Fruit fly (Drosophila melanogaster): ENCODE data around the gene M6.

The M6 gene

DNA sequence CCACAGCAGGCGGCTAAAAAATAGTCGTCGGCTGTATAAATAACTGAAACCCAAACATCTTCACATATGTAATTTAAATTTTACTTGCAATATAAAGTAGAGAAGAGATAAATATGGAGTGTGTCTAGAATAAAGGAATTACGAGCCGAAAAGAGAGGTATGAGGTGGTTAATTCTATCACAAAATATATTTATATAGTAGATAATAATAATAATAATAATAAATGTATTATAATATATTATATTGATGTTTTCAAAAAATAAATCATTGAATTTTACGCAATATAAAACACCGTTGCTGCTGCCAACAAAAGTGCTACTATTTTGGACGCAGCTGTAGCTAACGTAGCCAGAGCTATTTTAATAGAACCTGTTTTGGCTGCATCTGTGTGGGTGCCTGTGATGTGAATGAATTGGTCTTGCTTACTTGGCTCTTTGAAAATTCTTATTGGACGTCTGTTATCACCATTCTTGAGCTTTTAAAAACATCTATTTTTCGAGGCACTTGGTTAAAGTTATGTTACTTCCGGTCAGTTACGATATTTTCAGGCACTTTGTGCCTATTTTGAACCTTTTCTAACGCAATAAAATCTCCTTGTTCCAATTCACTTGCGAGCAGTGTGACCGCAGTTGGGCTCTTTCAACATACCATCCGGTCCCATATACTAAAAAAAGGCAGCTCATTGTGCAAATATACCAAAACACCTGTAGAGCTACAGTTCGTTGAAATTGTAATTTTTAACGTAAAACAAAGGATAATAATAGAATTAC lies 10.6 kb upstream of the M6 start, which contains the start of gene Hr78:
Gene Hr78, minus strand, starts transcription at position 630 of the 770 bp plus-strand sequence.
- TF ChIP-seq noc (tag; optimal IDR thresholded peaks at IDR 0.05): peak; percentile 87

DNA sequence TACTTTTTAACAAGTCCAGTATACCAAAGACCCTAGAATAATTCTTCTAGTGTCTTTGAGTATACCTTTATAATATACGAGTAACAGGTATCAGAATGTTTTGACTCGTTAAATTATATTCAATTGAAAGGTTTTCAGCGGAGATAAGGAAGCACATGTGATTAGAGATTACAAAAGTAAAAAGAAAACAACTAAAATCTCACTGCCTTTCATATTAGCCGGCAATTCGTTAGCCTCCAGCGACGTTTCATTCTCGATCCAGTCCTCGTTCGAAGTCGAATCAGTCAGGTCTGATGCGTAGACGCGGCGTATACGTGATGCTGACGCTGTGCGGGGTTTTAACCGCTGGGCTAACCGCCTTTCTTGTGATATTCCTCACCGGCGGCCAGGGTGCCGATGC lies 6.5 kb upstream of the M6 start, which contains the start of gene Est-Q:
Gene Est-Q, plus strand, starts transcription at position 250 of the 400 bp plus-strand sequence.
- TF ChIP-seq noc (tag; optimal IDR thresholded peaks at IDR 0.05): no peak

DNA sequence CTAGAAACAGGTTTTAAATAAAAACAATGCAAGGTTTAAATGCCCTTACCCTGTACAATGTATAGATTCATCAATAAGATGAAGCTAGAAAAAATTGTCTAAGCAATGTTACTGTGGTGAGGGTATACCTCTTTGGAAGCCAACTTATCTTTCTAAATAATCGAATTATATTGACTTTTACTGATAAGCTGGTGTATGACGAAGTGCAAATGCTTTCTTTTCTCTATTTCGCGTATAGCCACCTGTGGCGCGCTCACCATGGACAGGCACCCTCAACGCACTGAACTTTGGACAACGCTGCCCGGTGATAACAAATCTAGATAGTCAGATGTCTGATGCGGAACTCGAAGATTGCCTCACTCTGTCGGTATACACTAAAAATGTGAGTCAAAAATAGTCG lies 5.7 kb upstream of the M6 start:
- peak; percentile 58 for TF ChIP-seq noc (tag; optimal IDR thresholded peaks at IDR 0.05)

DNA sequence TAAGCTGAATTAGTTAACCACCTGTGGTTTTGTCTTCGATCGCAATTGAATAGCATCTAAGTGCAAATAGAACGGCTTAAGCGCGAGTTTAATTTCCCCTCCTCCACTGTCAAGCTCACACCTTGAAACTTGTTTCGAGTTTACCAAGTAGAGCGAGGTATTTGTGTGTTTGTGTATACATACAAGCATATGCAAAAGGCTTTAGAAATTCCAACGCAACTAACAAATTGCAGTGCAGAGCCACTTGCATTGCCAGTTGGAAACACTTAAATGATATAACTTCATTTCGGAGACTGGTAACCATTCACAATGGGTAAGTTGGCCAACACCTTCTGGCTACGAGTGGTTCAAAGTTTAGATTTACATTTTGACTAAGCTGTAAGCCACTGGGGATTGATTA lies 303 bp downstream of the M6 start:
- TF ChIP-seq noc (tag; optimal IDR thresholded peaks at IDR 0.05): no peak

DNA sequence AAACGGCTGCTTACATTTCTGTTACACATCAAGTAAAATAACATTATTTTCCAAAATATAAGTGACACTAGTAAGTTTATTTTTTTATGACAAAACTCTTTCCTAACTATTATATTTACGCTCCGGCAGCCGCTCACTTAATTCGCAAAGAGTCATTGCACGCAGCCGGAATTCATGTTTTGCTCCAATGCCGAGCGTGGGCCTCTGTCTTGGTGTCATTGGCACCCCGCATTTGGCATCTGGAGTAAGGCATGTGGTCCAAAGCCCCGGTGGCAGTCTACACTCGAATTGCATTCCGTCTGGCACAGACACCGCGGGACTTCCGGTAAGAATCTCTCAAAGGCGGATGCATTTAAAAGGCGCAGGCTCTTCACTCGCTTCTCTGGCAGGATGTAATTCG lies 969 bp downstream of the M6 start:
- no peak for TF ChIP-seq noc (tag; optimal IDR thresholded peaks at IDR 0.05)

DNA sequence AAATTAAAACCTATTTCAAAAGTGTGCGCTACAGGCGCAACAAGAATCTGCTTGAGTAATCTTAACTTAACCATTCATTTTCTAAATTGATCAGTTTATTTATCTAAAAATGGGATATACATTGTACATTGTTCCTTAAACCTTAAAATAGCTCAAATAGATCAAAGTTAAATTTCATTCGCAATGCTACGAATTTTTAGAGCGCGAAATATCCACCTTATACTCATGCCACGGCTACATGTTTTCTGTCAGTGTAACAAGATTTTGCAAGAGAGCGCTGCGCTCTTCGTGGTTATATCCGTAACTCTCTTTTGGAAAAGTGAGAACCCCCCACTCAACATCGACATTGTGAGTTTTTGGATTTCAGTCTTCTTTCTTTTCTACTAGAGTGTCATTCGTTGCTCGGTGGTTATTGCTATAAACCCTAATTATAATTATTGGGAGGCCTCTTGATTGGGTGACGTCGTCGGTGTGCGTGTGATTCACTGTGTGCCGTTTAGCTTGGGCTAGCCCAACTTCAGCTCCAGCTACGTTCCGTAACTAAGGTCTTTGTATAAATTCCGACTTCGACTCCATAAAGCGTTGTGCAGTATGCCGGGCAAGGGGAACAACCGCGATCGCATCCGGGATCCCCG lies 2.0 kb downstream of the M6 start:
- TF ChIP-seq noc (tag; optimal IDR thresholded peaks at IDR 0.05): no peak

DNA sequence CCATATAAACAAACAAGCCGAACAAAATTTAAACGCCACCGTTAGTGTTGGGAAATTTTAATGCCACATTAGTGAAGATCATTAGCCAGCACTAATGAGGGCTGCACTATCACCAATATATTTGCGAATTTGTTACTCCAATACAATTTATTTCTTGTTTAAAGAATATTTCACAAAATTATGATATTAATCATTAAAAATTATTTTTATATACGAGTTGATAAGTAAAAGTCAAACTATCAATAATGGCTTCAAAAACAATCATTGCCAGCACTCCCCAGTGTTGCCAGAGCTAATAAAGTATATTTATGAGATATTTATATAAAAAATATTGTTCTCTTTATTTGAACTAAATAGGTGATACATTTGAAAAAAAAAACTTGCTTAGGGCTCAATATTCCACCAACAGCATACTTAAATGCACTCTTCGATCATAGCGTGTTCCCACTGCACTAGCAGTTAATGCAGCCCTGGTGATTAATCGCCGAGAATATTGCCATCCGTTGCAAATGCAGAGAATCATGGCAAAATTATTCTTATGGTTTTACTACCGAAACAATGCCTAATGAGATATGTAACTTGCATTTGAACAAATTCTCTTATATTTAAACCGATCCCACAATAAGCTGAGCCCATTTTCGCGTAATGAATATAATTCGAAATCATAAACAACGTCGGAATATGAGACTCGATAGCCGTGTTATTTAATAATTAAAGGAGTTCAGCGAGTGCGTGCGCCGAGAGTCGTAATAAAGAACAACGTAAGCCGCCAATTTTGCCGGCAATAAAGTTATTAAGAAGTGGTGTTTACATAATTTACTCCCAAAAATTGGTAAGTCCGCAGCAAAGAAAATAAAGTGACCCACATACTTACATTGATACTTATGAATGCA lies 8.4 kb downstream of the M6 start, which contains the start of the genes SAK and Cdk12:
Gene SAK, minus strand, starts transcription at position 65 of the 893 bp plus-strand sequence.
Gene Cdk12, plus strand, starts transcription at position 484 of the 893 bp plus-strand sequence.
- TF ChIP-seq noc (tag; optimal IDR thresholded peaks at IDR 0.05): peak; percentile 86

DNA sequence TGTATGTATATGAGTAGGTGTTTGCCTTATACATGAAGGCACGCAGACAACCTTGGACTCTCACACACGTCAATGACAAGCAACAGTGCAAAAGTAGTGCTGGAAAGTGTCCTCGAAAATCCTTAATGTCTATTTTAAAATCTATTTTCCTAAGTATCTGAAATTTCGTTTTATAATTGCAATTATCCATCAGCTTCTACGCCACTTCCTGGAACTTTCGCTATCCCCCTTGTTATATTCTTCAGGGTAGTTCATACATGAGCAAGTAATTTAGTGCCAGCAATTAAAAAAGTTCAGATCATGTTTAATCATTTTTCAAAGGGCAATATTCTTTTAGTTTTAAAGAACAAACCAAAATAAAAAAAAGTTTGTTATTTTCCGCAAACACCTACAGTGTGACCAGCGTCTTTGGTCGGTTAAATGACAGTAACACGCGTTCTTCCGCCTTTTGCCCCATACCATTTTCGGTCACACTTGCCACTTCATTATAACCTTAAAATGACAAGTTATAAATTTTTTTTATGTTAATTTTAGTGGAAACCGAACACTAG lies 9.1 kb downstream of the M6 start:
- TF ChIP-seq noc (tag; optimal IDR thresholded peaks at IDR 0.05): peak; percentile 16

DNA sequence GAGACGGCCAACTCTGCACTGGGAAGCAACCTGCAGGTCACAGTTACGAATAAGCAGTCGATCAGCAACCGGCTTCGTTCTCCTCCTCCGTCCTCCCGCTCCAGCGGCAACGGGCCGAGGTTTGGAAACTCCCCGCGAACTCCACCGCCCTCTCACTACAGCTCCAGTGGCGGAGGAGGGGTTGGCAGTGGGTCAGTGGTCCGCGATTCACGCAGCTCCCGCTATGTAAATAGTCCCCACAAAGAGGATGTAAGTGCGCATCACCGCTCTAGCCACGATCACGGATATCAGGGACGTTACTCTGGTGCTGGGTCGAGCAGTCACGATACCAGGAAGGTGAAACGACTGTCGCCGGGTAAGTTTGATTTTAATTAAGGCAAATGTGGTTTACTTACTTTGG lies 10.7 kb downstream of the M6 start:
- TF ChIP-seq noc (tag; optimal IDR thresholded peaks at IDR 0.05): no peak

DNA sequence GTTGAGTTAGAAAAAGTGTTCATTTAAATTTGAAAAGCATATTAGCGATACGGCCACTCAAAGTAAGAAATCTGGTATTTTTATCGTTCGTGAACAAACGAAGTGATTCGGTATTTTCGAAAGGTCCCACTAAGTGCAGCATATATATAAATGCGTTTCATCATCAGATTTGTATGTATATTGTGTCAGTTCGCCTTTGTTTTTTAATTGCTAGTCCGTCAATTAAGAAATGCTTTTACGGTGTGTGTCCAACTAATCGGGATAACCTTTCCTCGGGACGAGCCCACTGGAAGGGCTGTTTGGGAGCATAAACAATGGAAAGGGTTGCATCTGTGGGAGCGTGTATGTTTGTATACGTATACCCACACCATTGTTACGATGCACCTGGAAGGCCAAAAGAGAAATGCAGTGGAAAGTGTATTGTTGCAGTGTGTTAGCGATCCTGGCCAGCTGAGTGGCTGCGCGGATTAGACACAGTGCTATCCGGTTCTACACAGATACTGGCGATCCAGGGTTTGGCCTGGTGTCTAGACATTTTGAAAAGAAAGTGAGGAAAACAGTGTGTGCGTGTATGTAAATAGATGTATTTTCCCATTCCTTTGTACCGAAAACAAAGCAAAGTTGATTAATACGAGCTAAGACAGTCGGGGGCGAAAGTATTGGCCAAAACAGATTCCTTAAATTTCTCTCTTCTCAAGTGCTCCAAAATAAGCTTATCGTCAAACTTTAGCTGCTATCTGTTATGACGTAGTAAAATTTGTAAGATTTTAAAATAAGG lies 15.6 kb downstream of the M6 start, which contains the start of gene CG7611:
Gene CG7611, plus strand, starts transcription at position 128 of the 778 bp plus-strand sequence.
- no peak for TF ChIP-seq noc (tag; optimal IDR thresholded peaks at IDR 0.05)

DNA sequence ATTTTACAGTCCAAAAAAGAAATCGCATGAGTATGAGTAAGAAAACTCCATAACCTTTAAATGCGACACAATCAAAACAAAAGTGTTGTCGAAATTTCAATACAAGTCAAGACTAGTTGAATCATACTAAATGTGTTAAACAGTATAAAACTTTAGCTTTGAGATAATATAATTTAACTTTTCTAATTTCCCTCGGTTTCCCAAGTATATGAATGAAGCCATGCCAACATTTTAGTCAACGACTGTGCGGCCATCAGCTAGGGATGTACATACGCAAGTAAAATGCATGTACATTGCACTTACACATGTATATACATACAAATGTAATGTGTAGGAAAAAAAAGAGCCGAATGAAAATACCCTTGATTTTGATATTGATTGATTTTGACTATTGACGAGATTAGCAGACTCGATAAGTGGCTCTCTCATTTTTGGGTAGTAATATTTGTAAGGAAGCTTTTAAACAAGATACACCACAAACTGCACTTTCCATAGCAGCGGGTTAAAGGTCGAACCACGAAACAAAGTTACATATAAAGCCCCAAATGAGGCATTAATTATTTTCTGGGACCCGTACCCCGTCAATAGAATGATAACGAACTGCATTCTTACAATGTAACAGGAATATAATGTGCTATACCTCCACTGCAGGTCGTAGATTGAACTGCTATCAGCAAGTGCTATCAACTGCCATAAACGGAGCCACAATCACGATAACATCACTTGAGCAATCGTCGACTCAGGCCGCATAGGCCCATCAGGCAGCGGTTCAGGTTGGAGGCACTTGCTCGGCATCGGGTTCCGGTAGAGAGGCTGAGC lies 16.6 kb downstream of the M6 start:
- TF ChIP-seq noc (tag; optimal IDR thresholded peaks at IDR 0.05): no peak

DNA sequence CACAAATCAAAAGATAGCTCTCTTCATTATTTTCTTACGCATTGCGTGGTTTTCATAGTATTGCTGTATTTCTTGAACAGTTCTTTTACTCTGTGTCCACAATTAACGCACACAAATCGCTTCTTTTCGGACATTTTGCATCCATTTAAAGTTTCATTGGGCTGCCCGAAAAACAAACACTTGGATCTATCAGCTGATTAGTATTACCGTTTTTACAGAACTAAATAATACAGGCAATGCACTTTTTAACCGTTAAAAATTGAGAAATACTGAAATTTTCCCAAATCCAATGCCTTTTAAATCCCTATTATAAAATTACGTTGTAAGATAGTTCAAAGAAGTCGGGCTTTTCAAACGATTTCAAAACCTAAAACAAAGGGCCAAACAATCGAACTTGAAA lies 21.5 kb downstream of the M6 start, which contains the start of gene Arv1:
Gene Arv1, minus strand, starts transcription at position 226 of the 400 bp plus-strand sequence.
- TF ChIP-seq noc (tag; optimal IDR thresholded peaks at IDR 0.05): no peak

DNA sequence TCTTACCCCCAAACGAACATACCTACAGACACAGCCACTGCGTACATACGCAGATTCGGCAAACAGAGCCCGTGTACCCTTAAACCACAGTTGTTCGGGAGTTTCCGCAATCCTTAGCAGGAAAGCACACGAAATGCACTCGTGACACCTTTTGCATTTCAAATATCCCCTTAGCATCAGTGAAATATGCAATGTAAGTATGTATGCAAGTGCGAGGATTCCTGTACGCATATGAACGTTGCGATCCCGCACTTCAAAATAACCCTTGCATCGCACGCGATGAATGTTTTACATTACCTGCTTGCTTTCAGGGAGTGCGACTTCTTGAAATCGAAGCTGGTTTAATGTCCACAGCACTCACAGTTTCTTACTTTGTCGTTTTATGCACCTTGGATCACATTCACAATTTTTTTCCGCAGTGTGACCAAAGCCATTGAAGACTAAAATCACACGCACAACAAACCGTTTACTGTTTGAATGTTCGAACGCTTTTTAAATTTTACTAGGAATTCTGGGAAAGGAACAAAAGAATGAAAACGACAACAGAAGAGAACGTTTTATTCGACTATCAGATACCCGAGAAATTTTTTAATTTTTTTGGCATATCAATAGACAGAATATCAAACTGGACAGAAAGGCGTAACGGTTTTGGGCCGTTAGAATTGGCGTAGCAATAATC lies 25.8 kb downstream of the M6 start, which contains the start of gene Mkrn1:
Gene Mkrn1, minus strand, starts transcription at position 444 of the 679 bp plus-strand sequence.
- no peak for TF ChIP-seq noc (tag; optimal IDR thresholded peaks at IDR 0.05)
